Fruit fly (Drosophila melanogaster): ENCODE results near the gene ed.

Gene ed

dm6 chr2L:4012089-4012488 lies 19.1 kb upstream of the ed start (continued):
- TF ChIP-seq Hr51 (GFP tag; optimal IDR thresholded peaks at IDR 0.05) (peak in 1 of 2 experiments; percentile 26), HmgZ (tag; optimal IDR thresholded peaks at IDR 0.05) (no peak), CG9437 (GFP tag; optimal IDR thresholded peaks at IDR 0.05) (no peak), Rx (GFP tag; IDR thresholded peaks at IDR 0.05) (no peak), mirr (GFP tag; optimal IDR thresholded peaks at IDR 0.05) (no peak), CG3995 (GFP tag; optimal IDR thresholded peaks at IDR 0.05) (no peak), CG2120 (GFP tag; optimal IDR thresholded peaks at IDR 0.05) (peak; percentile 54), CG11085 (GFP tag; IDR thresholded peaks at IDR 0.05) (no peak), grau (tag; optimal IDR thresholded peaks at IDR 0.05) (peak; percentile 18), lmd (GFP tag; IDR thresholded peaks at IDR 0.05) (peak; percentile 42; the same call in 1 of the 2 replicates), Dbx (GFP tag; IDR thresholded peaks at IDR 0.05) (peak; percentile 37; the same call in 1 of the 3 replicates), Hmr (GFP tag; optimal IDR thresholded peaks at IDR 0.05) (peak; percentile 24), CG34376 (GFP tag; optimal IDR thresholded peaks at IDR 0.05) (no peak), fd3F (GFP tag; optimal IDR thresholded peaks at IDR 0.05) (peak; percentile 2), CG7839 (tag; optimal IDR thresholded peaks at IDR 0.05) (peak; percentile 41), dmrt99B (tag; optimal IDR thresholded peaks at IDR 0.05) (peak; percentile 33), tgo (GFP tag; IDR thresholded peaks at IDR 0.05) (peak; percentile 36; the same call in 2 of the 3 replicates), CG6689 (GFP tag; IDR thresholded peaks at IDR 0.05) (0 out of 2 replicates have a peak, but pooled peaks have one; percentile 9), CG17328 (GFP tag; IDR thresholded peaks at IDR 0.05) (peak; percentile 24; the same call in 1 of the 2 replicates), shn (GFP tag; optimal IDR thresholded peaks at IDR 0.05) (no peak)

dm6 chr2L:4019198-4019597 lies 12.0 kb upstream of the ed start:
- TF ChIP-seq CG14014 (GFP tag; IDR thresholded peaks at IDR 0.05) (0 out of 2 replicates have a peak, but pooled peaks have one; percentile 21), CG10654 (GFP tag; optimal IDR thresholded peaks at IDR 0.05) (no peak), NfI (GFP tag; optimal IDR thresholded peaks at IDR 0.05) (no peak), CG17186 (GFP tag; optimal IDR thresholded peaks at IDR 0.05) (no peak), CG7839 (tag; optimal IDR thresholded peaks at IDR 0.05) (peak; percentile 2), eve (GFP tag; optimal IDR thresholded peaks at IDR 0.05) (peak in 1 of 2 experiments; percentile 36), CG33213 (GFP tag; optimal IDR thresholded peaks at IDR 0.05) (no peak), yki (optimal IDR thresholded peaks at IDR 0.05) (no peak), CG11504 (tag; optimal IDR thresholded peaks at IDR 0.05) (peak; percentile 19), CG33557 (GFP tag; optimal IDR thresholded peaks at IDR 0.05) (no peak), Meics (GFP tag; optimal IDR thresholded peaks at IDR 0.05) (peak; percentile 14), Sox102F (GFP tag; optimal IDR thresholded peaks at IDR 0.05) (no peak), CG3281 (GFP tag; optimal IDR thresholded peaks at IDR 0.05) (peak; percentile 3), CG4424 (GFP tag; optimal IDR thresholded peaks at IDR 0.05) (no peak), slbo (GFP tag; IDR thresholded peaks at IDR 0.05) (peak; percentile 27; the same call in 1 of the 2 replicates), ssp (GFP tag; IDR thresholded peaks at IDR 0.05) (no peak), CG12219 (GFP tag; optimal IDR thresholded peaks at IDR 0.05) (no peak), CG6689 (GFP tag; IDR thresholded peaks at IDR 0.05) (0 out of 2 replicates have a peak, but pooled peaks have one; percentile 12), Sry-δ (GFP tag; optimal IDR thresholded peaks at IDR 0.05) (no peak), ase (GFP tag; IDR thresholded peaks at IDR 0.05) (no peak), seq (GFP tag; IDR thresholded peaks at IDR 0.05) (no peak), tup (GFP tag; optimal IDR thresholded peaks at IDR 0.05) (no peak), dmrt99B (tag; optimal IDR thresholded peaks at IDR 0.05) (peak; percentile 22), CG2202 (tag; optimal IDR thresholded peaks at IDR 0.05) (no peak), CG18599 (GFP tag; optimal IDR thresholded peaks at IDR 0.05) (peak; percentile 58), GATAe (GFP tag; conservative IDR thresholded peaks at IDR 0.05) (no peak), sens-2 (GFP tag; IDR thresholded peaks at IDR 0.05) (no peak), row (GFP tag; IDR thresholded peaks at IDR 0.05) (peak; percentile 59), eyg (GFP tag; optimal IDR thresholded peaks at IDR 0.05) (no peak), H2.0 (GFP tag; IDR thresholded peaks at IDR 0.05) (no peak), kni (GFP tag; optimal IDR thresholded peaks at IDR 0.05) (no peak), CG8478 (optimal IDR thresholded peaks at IDR 0.05) (no peak), CG13296 (GFP tag; optimal IDR thresholded peaks at IDR 0.05) (no peak), fru (optimal IDR thresholded peaks at IDR 0.05) (no peak), CG2678 (tag; optimal IDR thresholded peaks at IDR 0.05) (peak; percentile 43)
